Worm (Caenorhabditis elegans): Measurements from ENCODE around the gene nape-2.

nape-2 gene

DNA sequence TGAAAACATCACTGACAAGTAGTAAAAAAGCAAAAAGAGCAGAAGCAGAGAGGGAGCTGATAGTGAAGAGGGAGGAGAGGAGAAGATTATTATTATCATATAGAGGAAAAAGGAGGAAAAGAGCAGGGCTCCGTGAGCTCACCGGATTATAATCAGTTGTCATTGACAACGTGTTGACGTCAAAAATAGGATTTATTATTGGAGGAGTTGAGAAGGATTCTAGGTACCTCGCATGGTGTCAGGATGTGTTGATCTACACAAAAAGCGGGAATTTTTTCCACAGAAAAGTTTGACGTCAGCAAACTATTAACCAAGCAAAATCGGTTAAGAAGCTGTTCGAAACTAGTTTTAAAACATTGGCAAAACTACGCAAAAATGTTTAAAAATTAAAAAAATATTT lies 35.4 kb upstream of the nape-2 start:
- TF ChIP-seq alr-1 (tag; optimal IDR thresholded peaks at IDR 0.05) (no peak), lin-11 (tag; optimal IDR thresholded peaks at IDR 0.05) (no peak), ceh-16 (tag; optimal IDR thresholded peaks at IDR 0.05) (no peak), R02D3.7 (tag; optimal IDR thresholded peaks at IDR 0.05) (no peak), ceh-82 (tag; optimal IDR thresholded peaks at IDR 0.05) (no peak), ztf-11 (tag; optimal IDR thresholded peaks at IDR 0.05) (no peak), unc-55 (GFP tag; optimal IDR thresholded peaks at IDR 0.05) (no peak)

DNA sequence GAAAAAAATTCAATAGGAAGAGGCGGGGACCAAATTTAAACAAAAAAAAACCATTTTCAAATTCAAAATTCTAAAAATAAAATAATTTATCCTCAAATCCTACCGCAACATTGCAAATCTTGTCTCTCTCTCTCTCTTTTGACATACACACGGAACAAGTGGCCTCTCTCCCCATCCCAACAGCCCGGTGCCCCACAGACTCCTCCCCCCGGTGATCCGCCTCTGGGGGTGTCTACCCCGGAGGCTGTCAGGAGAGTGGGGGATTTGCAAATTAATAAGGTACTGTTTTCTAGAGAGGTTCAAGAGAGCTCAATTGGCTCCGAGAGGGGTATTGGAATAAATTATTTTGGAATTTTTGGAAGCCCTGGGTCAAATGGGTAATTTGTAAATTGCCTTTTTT lies 29.0 kb upstream of the nape-2 start:
- TF ChIP-seq ztf-1 (GFP tag; conservative IDR thresholded peaks at IDR 0.05) (no peak), lin-11 (tag; optimal IDR thresholded peaks at IDR 0.05) (no peak), snpc-4 (tag; optimal IDR thresholded peaks at IDR 0.05) (no peak), nhr-129 (tag; optimal IDR thresholded peaks at IDR 0.05) (no peak), ceh-82 (tag; optimal IDR thresholded peaks at IDR 0.05) (no peak), ztf-11 (tag; optimal IDR thresholded peaks at IDR 0.05) (no peak)

DNA sequence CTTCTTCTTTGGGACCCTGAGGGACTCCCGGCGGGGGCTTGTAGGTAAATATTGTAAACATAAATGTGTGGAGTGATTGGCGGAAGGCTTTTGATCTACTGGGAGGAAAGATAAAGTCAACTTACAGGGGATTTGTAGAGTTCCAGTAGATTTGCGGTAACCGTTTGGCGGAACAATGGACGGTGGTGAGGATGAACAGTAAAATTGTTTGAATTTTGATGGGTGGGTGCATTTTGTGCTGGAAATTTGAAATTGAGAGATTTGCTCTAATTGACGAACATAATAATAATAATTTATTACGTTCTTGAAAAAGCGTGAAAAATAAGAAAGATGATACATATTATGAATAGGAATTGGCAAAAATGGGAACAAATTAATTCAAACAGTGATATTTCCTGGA lies 27.9 kb upstream of the nape-2 start, which contains the start of gene vab-2:
Gene vab-2, minus strand, starts transcription at position 238 of the 400 bp plus-strand sequence.
- TF ChIP-seq unc-39 (tag; optimal IDR thresholded peaks at IDR 0.05) (no peak), elt-3 (tag; optimal IDR thresholded peaks at IDR 0.05) (no peak), nhr-21 (tag; optimal IDR thresholded peaks at IDR 0.05) (no peak), C34F6.9 (tag; optimal IDR thresholded peaks at IDR 0.05) (no peak), F13H6.1 (tag; optimal IDR thresholded peaks at IDR 0.05) (no peak), nhr-25 (tag; optimal IDR thresholded peaks at IDR 0.05) (no peak), sma-9 (GFP tag; optimal IDR thresholded peaks at IDR 0.05) (no peak), sma-9 (tag; optimal IDR thresholded peaks at IDR 0.05) (no peak), R02D3.7 (tag; optimal IDR thresholded peaks at IDR 0.05) (no peak), nhr-77 (tag; optimal IDR thresholded peaks at IDR 0.05) (no peak)

DNA sequence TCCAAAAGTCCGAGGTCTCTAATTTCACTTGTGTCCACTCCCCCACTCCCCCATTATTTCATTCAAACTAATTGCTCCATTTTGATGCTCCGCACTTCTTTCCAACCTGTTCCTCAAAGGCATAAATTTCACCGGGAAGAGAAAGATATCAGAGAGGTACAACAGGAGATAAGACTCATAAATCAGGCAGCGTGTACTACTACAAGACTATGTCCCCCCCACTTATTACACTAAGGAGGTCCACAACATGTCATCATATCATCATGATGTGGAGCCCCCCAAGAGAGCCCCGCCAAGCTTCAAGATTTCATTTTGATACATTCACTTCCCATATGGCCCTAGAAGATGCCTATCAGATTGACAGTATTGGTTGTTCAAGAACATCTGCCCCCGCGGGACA lies 26.7 kb upstream of the nape-2 start:
- TF ChIP-seq nhr-10 (tag; optimal IDR thresholded peaks at IDR 0.05) (no peak), Y55F3AM.14 (GFP tag; optimal IDR thresholded peaks at IDR 0.05) (no peak), nhr-21 (tag; optimal IDR thresholded peaks at IDR 0.05) (no peak), F13H6.1 (tag; optimal IDR thresholded peaks at IDR 0.05) (no peak), ama-1 (optimal IDR thresholded peaks at IDR 0.05) (no peak), nhr-23 (tag; optimal IDR thresholded peaks at IDR 0.05) (no peak), nhr-12 (tag; optimal IDR thresholded peaks at IDR 0.05) (no peak), egl-27 (tag; optimal IDR thresholded peaks at IDR 0.05) (no peak)

DNA sequence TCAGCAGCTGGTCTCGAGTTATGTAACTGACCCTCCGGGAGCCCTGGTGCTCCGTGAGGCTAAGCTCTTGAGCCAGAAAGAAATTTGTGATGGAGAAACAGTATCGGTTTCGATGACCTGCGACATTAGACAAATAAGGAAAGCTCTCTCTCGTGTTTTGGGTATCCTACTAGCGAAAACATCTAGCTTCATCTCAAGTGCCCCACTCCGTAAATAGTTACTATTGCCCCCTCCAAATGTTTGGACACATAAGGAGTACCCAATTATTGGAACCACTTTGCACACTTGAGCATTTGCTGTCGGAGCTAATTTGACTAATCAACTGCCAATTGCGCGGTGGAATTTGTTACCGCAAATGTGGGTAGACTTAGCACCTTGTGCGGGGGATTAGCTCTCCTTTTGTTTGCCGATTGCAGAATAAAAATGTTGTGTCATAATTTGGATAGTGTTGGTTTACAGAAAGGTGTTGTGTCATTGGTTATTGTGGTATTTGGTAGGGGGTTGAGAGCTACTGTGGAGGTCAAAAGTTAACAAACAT lies 25.4 kb upstream of the nape-2 start:
- TF ChIP-seq mdl-1 (tag; optimal IDR thresholded peaks at IDR 0.05), result no peak
- no peak for TF ChIP-seq nhr-129 (tag; optimal IDR thresholded peaks at IDR 0.05)

DNA sequence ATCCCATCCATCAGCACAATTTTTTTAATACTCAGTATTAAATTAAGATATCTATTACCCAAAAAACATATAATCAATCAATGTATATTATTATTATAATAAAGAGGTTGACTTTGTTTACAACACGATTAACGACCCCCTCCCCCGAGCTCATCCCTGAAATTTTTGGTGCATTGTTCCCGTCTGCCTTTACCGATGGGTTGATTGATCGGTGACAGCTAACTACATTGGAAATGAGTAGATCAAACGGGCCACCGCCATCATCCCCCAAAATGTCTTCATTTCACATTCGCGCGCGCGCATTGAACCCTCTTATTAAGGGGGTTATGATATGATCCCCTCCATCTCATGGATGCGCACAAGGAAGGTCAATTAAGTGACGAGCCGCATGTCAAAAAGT lies 21.1 kb upstream of the nape-2 start:
- TF ChIP-seq alr-1 (tag; optimal IDR thresholded peaks at IDR 0.05) (no peak), C34F6.9 (tag; optimal IDR thresholded peaks at IDR 0.05) (no peak), lin-39 (tag; optimal IDR thresholded peaks at IDR 0.05) (no peak), nhr-21 (tag; optimal IDR thresholded peaks at IDR 0.05) (no peak), skn-1 (tag; optimal IDR thresholded peaks at IDR 0.05) (no peak), lin-11 (tag; optimal IDR thresholded peaks at IDR 0.05) (no peak), nhr-10 (tag; optimal IDR thresholded peaks at IDR 0.05) (no peak), nhr-6 (tag; optimal IDR thresholded peaks at IDR 0.05) (no peak), R02D3.7 (tag; optimal IDR thresholded peaks at IDR 0.05) (no peak), blmp-1 (tag; optimal IDR thresholded peaks at IDR 0.05; ENCODE audit: insufficient read depth) (no peak), nhr-11 (tag; optimal IDR thresholded peaks at IDR 0.05) (no peak), nhr-12 (tag; optimal IDR thresholded peaks at IDR 0.05) (no peak)

DNA sequence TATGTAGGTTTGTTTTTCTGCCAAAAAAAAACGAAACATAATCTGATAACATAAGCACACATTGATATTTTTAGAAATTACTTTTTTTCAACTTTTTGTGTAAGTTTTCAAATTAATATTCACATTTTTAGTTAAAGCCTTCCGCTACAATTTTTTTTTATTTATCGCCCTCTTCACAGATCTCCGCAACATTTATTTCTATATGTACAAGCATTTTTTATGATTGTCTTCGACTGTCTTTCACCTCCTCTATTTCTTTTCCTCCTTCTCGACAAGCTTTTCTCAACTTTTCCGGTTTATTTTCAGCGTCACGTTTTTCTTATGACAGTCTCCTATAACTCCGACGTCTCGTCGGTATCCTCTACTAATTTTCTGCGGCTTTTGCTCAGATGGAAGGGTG lies 17.2 kb upstream of the nape-2 start, which contains the start of gene best-20:
Gene best-20, plus strand, starts transcription at position 301 of the 400 bp plus-strand sequence.
- TF ChIP-seq nhr-237 (tag; optimal IDR thresholded peaks at IDR 0.05), result no peak
- no peak for TF ChIP-seq alr-1 (tag; optimal IDR thresholded peaks at IDR 0.05)
- TF ChIP-seq dmd-4 (tag; optimal IDR thresholded peaks at IDR 0.05), result no peak
- TF ChIP-seq R02D3.7 (tag; optimal IDR thresholded peaks at IDR 0.05), result no peak
- no peak for TF ChIP-seq sma-3 (GFP tag; optimal IDR thresholded peaks at IDR 0.05)
- no peak for TF ChIP-seq mab-5 (tag; optimal IDR thresholded peaks at IDR 0.05)
- TF ChIP-seq crh-2 (tag; optimal IDR thresholded peaks at IDR 0.05), result no peak
- TF ChIP-seq ztf-4 (tag; optimal IDR thresholded peaks at IDR 0.05), result no peak
- TF ChIP-seq nhr-21 (tag; optimal IDR thresholded peaks at IDR 0.05), result no peak
- TF ChIP-seq lin-39 (tag; optimal IDR thresholded peaks at IDR 0.05), result no peak
- TF ChIP-seq fos-1 (tag; optimal IDR thresholded peaks at IDR 0.05), result no peak
